Fruit fly (Drosophila melanogaster): ENCODE measurements around the gene CG7246.

CG7246 gene

dm6 chrX:9068822-9069221, 12.0 kb downstream of the CG7246 start (continued):
- TF ChIP-seq CG2678 (tag; optimal IDR thresholded peaks at IDR 0.05) (no peak), sna (GFP tag; IDR thresholded peaks at IDR 0.05; ENCODE audit: partially characterized antibody) (no peak), CG10209 (GFP tag; optimal IDR thresholded peaks at IDR 0.05) (no peak), CG14014 (GFP tag; IDR thresholded peaks at IDR 0.05) (no peak), lmd (GFP tag; IDR thresholded peaks at IDR 0.05) (no peak), gt (GFP tag; IDR thresholded peaks at IDR 0.05) (no peak), Sry-δ (GFP tag; optimal IDR thresholded peaks at IDR 0.05) (no peak), Optix (GFP tag; IDR thresholded peaks at IDR 0.05) (no peak), CG2889 (GFP tag; IDR thresholded peaks at IDR 0.05) (no peak), gsb (GFP tag; IDR thresholded peaks at IDR 0.05) (no peak), CG1529 (GFP tag; optimal IDR thresholded peaks at IDR 0.05) (no peak), B-H1 (GFP tag; IDR thresholded peaks at IDR 0.05) (no peak), CG34422 (GFP tag; IDR thresholded peaks at IDR 0.05) (no peak), ken (GFP tag; IDR thresholded peaks at IDR 0.05) (no peak), CG7372 (GFP tag; IDR thresholded peaks at IDR 0.05) (no peak), Mrtf (GFP tag; IDR thresholded peaks at IDR 0.05) (0 out of 3 replicates have a peak, but pooled peaks have one; percentile 44), CG17328 (GFP tag; IDR thresholded peaks at IDR 0.05) (0 out of 2 replicates have a peak, but pooled peaks have one; percentile 15), unc-4 (GFP tag; IDR thresholded peaks at IDR 0.05; ENCODE audit: partially characterized antibody) (no peak), pb (GFP tag; optimal IDR thresholded peaks at IDR 0.05) (no peak), Deaf1 (tag; optimal IDR thresholded peaks at IDR 0.05) (no peak), CG12744 (GFP tag; optimal IDR thresholded peaks at IDR 0.05) (no peak), CG13424 (tag; optimal IDR thresholded peaks at IDR 0.05) (no peak), CG16779 (GFP tag; IDR thresholded peaks at IDR 0.05) (0 out of 2 replicates have a peak, but pooled peaks have one; percentile 4), gcm2 (GFP tag; optimal IDR thresholded peaks at IDR 0.05) (no peak), CG33557 (GFP tag; optimal IDR thresholded peaks at IDR 0.05) (no peak), kay (GFP tag; optimal IDR thresholded peaks at IDR 0.05) (no peak), trem (tag; optimal IDR thresholded peaks at IDR 0.05) (no peak), bowl (GFP tag; IDR thresholded peaks at IDR 0.05) (no peak), CG11504 (tag; optimal IDR thresholded peaks at IDR 0.05) (peak; percentile 12), CG6175 (GFP tag; IDR thresholded peaks at IDR 0.05) (no peak), ash1 (GFP tag; optimal IDR thresholded peaks at IDR 0.05) (no peak), CG4707 (GFP tag; optimal IDR thresholded peaks at IDR 0.05) (no peak), Dfd (GFP tag; optimal IDR thresholded peaks at IDR 0.05) (no peak), ftz-f1 (GFP tag; optimal IDR thresholded peaks at IDR 0.05) (no peak), Ptx1 (GFP tag; IDR thresholded peaks at IDR 0.05) (peak; percentile 34; the same call in 1 of the 2 replicates), Spps (tag; optimal IDR thresholded peaks at IDR 0.05) (no peak), Lpt (GFP tag; optimal IDR thresholded peaks at IDR 0.05) (no peak), tap (tag; optimal IDR thresholded peaks at IDR 0.05) (no peak), CG9215 (GFP tag; IDR thresholded peaks at IDR 0.05) (no peak), H2.0 (GFP tag; IDR thresholded peaks at IDR 0.05) (0 out of 2 replicates have a peak, but pooled peaks have one; percentile 29), CG4328 (GFP tag; optimal IDR thresholded peaks at IDR 0.05) (no peak), ato (GFP tag; IDR thresholded peaks at IDR 0.05; ENCODE audit: partially characterized antibody) (no peak), disco-r (GFP tag; optimal IDR thresholded peaks at IDR 0.05) (no peak), grau (tag; optimal IDR thresholded peaks at IDR 0.05) (no peak), BEAF-32 (GFP tag; optimal IDR thresholded peaks at IDR 0.05) (no peak), gro (GFP tag; optimal IDR thresholded peaks at IDR 0.05) (no peak), kni (GFP tag; optimal IDR thresholded peaks at IDR 0.05) (no peak), E2f2 (GFP tag; IDR thresholded peaks at IDR 0.05) (no peak), Mad (GFP tag; optimal IDR thresholded peaks at IDR 0.05) (no peak), HLH3B (GFP tag; IDR thresholded peaks at IDR 0.05) (0 out of 2 replicates have a peak, but pooled peaks have one; percentile 12), Myb (GFP tag; optimal IDR thresholded peaks at IDR 0.05) (no peak), CG17829 (tag; optimal IDR thresholded peaks at IDR 0.05) (no peak), ham (GFP tag; IDR thresholded peaks at IDR 0.05) (no peak)
